Fruit fly (Drosophila melanogaster): Measurements from ENCODE around the gene ppl.

- TF ChIP-seq D1 (tag; optimal IDR thresholded peaks at IDR 0.05) (no peak), fd96Ca (GFP tag; IDR thresholded peaks at IDR 0.05) (no peak)
Measured at dm6 chr3L:21256062-21257023, 25.0 kb downstream of the ppl start.

Data from whole organism, pupa.